Fruit fly (Drosophila melanogaster): ENCODE measurements around the gene CG11584.

- TF ChIP-seq CG8478 (optimal IDR thresholded peaks at IDR 0.05) (no peak), CTCF (optimal IDR thresholded peaks at IDR 0.05) (no peak)
These were observed 35.0 kb downstream of the CG11584 start for dm6 chrX:14215834-14216233.
